Fruit fly (Drosophila melanogaster) whole organism, wandering third instar larva: ENCODE measurements around the gene CG9902.

ENCODE experiments used
- CG32264 ChIP-seq: fragments of 200-800 bp; sonication (Bioruptor generic); optimal IDR thresholded peaks from 2 replicates; lab custom pipeline; 2016; ENCODE audit warnings: missing biosample characterization, missing genetic modification characterization
- CG9705 ChIP-seq: fragments of 200-800 bp; sonication (Bioruptor generic); optimal IDR thresholded peaks from 2 replicates; lab custom pipeline; 2018; ENCODE audit warnings: missing biosample characterization, mild to moderate bottlenecking, missing genetic modification characterization
- CrebA ChIP-seq: fragments of 200-800 bp; sonication (Bioruptor generic); optimal IDR thresholded peaks from 2 replicates; lab custom pipeline; 2016; ENCODE audit warnings: missing biosample characterization, mild to moderate bottlenecking, missing genetic modification characterization, borderline replicate concordance
- Dfd ChIP-seq: fragments of >200 bp; optimal IDR thresholded peaks from 2 replicates; lab custom pipeline; 2017; ENCODE audit warnings: missing biosample characterization, missing genetic modification characterization
- Dif ChIP-seq: fragments of 200-275, 200-300 bp; sonication (Bioruptor generic); optimal IDR thresholded peaks from 2 replicates; lab custom pipeline; 2018; ENCODE audit warnings: missing biosample characterization, missing genetic modification characterization; ENCODE audit not compliant: partially characterized antibody
- GATAd ChIP-seq: sonication (Bioruptor generic); optimal IDR thresholded peaks from 2 replicates; lab custom pipeline; 2016; ENCODE audit warnings: missing biosample characterization, missing genetic modification characterization
- HLH106 ChIP-seq: fragments of 200-800 bp; optimal IDR thresholded peaks from 3 replicates; lab custom pipeline; 2019; ENCODE audit warnings: missing biosample characterization, mild to moderate bottlenecking, missing genetic modification characterization, moderate library complexity
- Hnf4 ChIP-seq: fragments of 200-800 bp; sonication (Bioruptor generic); optimal IDR thresholded peaks from 2 replicates; lab custom pipeline; 2016; ENCODE audit warnings: missing biosample characterization, mild to moderate bottlenecking, missing genetic modification characterization
- Hr78 ChIP-seq: fragments of >200 bp; optimal IDR thresholded peaks from 2 replicates; lab custom pipeline; 2017; ENCODE audit warnings: missing biosample characterization, missing genetic modification characterization
- Hr83 ChIP-seq: fragments of 200-300 bp; sonication (Bioruptor generic); optimal IDR thresholded peaks from 2 replicates; lab custom pipeline; 2016; ENCODE audit warnings: missing biosample characterization, mild to moderate bottlenecking, missing genetic modification characterization, moderate library complexity; ENCODE audit not compliant: poor library complexity, severe bottlenecking
- Jra ChIP-seq: sonication (Bioruptor generic); optimal IDR thresholded peaks from 2 replicates; lab custom pipeline; 2016; ENCODE audit warnings: missing biosample characterization, missing genetic modification characterization
- Mio ChIP-seq: sonication (Bioruptor generic); optimal IDR thresholded peaks from 2 replicates; lab custom pipeline; 2016; ENCODE audit warnings: missing biosample characterization, missing genetic modification characterization
- Myc ChIP-seq: fragments of >200 bp; optimal IDR thresholded peaks from 2 replicates; lab custom pipeline; 2017
- N ChIP-seq: fragments of >200 bp; optimal IDR thresholded peaks from 2 replicates; lab custom pipeline; 2018; ENCODE audit warnings: missing biosample characterization, missing external identifiers, missing genetic modification characterization
- OdsH ChIP-seq: fragments of 200-800 bp; sonication (Bioruptor generic); optimal IDR thresholded peaks from 2 replicates; lab custom pipeline; 2016; ENCODE audit warnings: missing biosample characterization, mild to moderate bottlenecking, missing genetic modification characterization
- Rel ChIP-seq, 2 experiments: fragments of 200-800 bp; sonication (Bioruptor generic) in 1 of 2; optimal IDR thresholded peaks; 2 replicates in 1 of 2; 3 replicates in 1 of 2; lab custom pipeline; 2016 to 2019; ENCODE audit warnings: mild to moderate bottlenecking in 2 of 2, missing biosample characterization in 2 of 2, missing genetic modification characterization in 2 of 2, moderate library complexity in 1 of 2
- Sp1 ChIP-seq: fragments of 200-800 bp; sonication (Bioruptor generic); optimal IDR thresholded peaks from 3 replicates; lab custom pipeline; 2019; ENCODE audit warnings: missing biosample characterization, mild to moderate bottlenecking, missing genetic modification characterization, moderate library complexity
- Vsx2 ChIP-seq: fragments of 200-300, 225-300 bp; sonication (Bioruptor generic); optimal IDR thresholded peaks from 2 replicates; lab custom pipeline; 2018; ENCODE audit warnings: missing biosample characterization, missing genetic modification characterization; ENCODE audit not compliant: partially characterized antibody
- br ChIP-seq: fragments of 200-800 bp; sonication (Bioruptor generic); optimal IDR thresholded peaks from 2 replicates; lab custom pipeline; 2016; ENCODE audit warnings: missing biosample characterization, missing genetic modification characterization
- brk ChIP-seq: fragments of 200-800 bp; sonication (Bioruptor generic); optimal IDR thresholded peaks from 2 replicates; lab custom pipeline; 2016; ENCODE audit warnings: missing biosample characterization, mild to moderate bottlenecking, missing genetic modification characterization
- dl ChIP-seq, 2 experiments: fragments of 175-275, 200-275 bp in 1 of 2; fragments of 200-275 bp in 1 of 2; sonication (Bioruptor generic); optimal IDR thresholded peaks; lab custom pipeline; 2018; ENCODE audit warnings: mild to moderate bottlenecking in 2 of 2, missing biosample characterization in 2 of 2, missing genetic modification characterization in 2 of 2, moderate library complexity in 2 of 2; ENCODE audit not compliant: partially characterized antibody in 2 of 2, insufficient read depth in 1 of 2
- dmrt93B ChIP-seq: fragments of 200-800 bp; sonication (Bioruptor generic); optimal IDR thresholded peaks from 2 replicates; lab custom pipeline; 2018; ENCODE audit warnings: missing biosample characterization, mild to moderate bottlenecking, missing genetic modification characterization
- dsf ChIP-seq: sonication (Bioruptor generic); optimal IDR thresholded peaks from 2 replicates; lab custom pipeline; 2016; ENCODE audit warnings: missing biosample characterization, missing genetic modification characterization, borderline replicate concordance
- foxo ChIP-seq, 2 experiments: fragments of 200-800 bp; sonication (Bioruptor generic); optimal IDR thresholded peaks; 2 replicates in 1 of 2; 3 replicates in 1 of 2; lab custom pipeline; 2016 to 2017; ENCODE audit warnings: missing biosample characterization in 2 of 2, missing genetic modification characterization in 2 of 2
- fru ChIP-seq: fragments of 200-800 bp; sonication (Bioruptor generic); optimal IDR thresholded peaks from 3 replicates; lab custom pipeline; 2016; ENCODE audit warnings: missing biosample characterization, mild to moderate bottlenecking, missing genetic modification characterization
- h ChIP-seq: fragments of 200-800 bp; sonication (Bioruptor generic); optimal IDR thresholded peaks from 3 replicates; lab custom pipeline; 2016; ENCODE audit warnings: missing biosample characterization, mild to moderate bottlenecking, missing genetic modification characterization
- jim ChIP-seq: fragments of 175-275, 200-325 bp; sonication (Bioruptor generic); optimal IDR thresholded peaks from 2 replicates; lab custom pipeline; 2016; ENCODE audit warnings: missing biosample characterization, mild to moderate bottlenecking, missing genetic modification characterization
- lola ChIP-seq: fragments of >200 bp; optimal IDR thresholded peaks from 2 replicates; lab custom pipeline; 2017; ENCODE audit warnings: missing biosample characterization, missing genetic modification characterization
- pan ChIP-seq: fragments of >200 bp; optimal IDR thresholded peaks from 2 replicates; lab custom pipeline; 2017
- psq ChIP-seq: fragments of 200-800 bp; sonication (Bioruptor generic); optimal IDR thresholded peaks from 3 replicates; lab custom pipeline; 2017; ENCODE audit warnings: missing biosample characterization, mild to moderate bottlenecking, missing genetic modification characterization, moderate library complexity
- rgr ChIP-seq: fragments of 200-800 bp; sonication (Bioruptor generic); optimal IDR thresholded peaks from 3 replicates; lab custom pipeline; 2016; ENCODE audit warnings: missing biosample characterization, mild to moderate bottlenecking, missing genetic modification characterization
- sage ChIP-seq: fragments of 200-800 bp; sonication (Bioruptor generic); optimal IDR thresholded peaks from 2 replicates; lab custom pipeline; 2016; ENCODE audit warnings: missing biosample characterization, mild to moderate bottlenecking, missing genetic modification characterization
- sv ChIP-seq: fragments of 200-800 bp; sonication (Bioruptor generic); optimal IDR thresholded peaks from 3 replicates; lab custom pipeline; 2016; ENCODE audit warnings: missing biosample characterization, missing genetic modification characterization
- tai ChIP-seq: sonication (Bioruptor generic); optimal IDR thresholded peaks from 2 replicates; lab custom pipeline; 2016; ENCODE audit warnings: missing biosample characterization, missing genetic modification characterization
- usp ChIP-seq: fragments of >200 bp; optimal IDR thresholded peaks from 2 replicates; lab custom pipeline; 2017; ENCODE audit warnings: missing biosample characterization, missing genetic modification characterization
- woc ChIP-seq: sonication (Bioruptor generic); optimal IDR thresholded peaks from 2 replicates; lab custom pipeline; 2016; ENCODE audit warnings: missing biosample characterization, mild to moderate bottlenecking, missing genetic modification characterization

The CG9902 gene

DNA sequence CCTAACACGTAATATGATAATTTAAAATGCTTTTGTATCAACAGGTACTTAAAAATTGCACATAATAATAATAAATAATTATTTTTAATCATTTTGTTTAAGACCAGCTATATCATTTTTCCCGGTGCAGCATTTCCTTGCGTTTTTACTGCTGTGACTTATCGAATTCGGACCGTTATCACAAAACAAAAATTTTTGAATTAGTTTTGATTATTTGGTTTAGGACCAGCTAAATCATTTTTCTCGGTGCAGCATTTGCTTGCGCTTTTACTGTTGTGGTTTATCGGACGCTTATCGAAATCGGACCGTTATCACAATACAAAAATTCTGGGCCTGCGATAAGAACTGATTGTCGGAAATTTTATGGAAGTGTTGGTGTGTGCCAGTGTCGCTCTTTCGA is 5.2 kb upstream of the CG9902 start (continued):
- no peak for TF ChIP-seq usp (GFP tag; lab: Kevin White, UChicago)
- TF ChIP-seq dsf (GFP tag; lab: Kevin White, UChicago) = no peak
- TF ChIP-seq Rel (GFP tag; optimal IDR thresholded peaks at IDR 0.05; lab: Kevin White, UChicago) = peak; percentile 12
- TF ChIP-seq Rel (tag; optimal IDR thresholded peaks at IDR 0.05; lab: Kevin White, UChicago) = no peak
- no peak for TF ChIP-seq Dif (GFP tag; lab: Kevin White, UChicago)
- no peak for TF ChIP-seq CrebA (GFP tag; lab: Kevin White, UChicago)
- TF ChIP-seq sv (GFP tag; lab: Kevin White, UChicago) = peak; percentile 78
- peak; percentile 75 for TF ChIP-seq HLH106 (tag; lab: Kevin White, UChicago)
- peak; percentile 4 for TF ChIP-seq CG32264 (GFP tag; lab: Kevin White, UChicago)
- peak; percentile 72 for TF ChIP-seq h (GFP tag; lab: Kevin White, UChicago)
- TF ChIP-seq Hr83 (GFP tag; lab: Kevin White, UChicago) = peak; percentile 36
- TF ChIP-seq GATAd (GFP tag; lab: Kevin White, UChicago) = peak; percentile 79
- TF ChIP-seq, all 38 proteins: peak for 20

- TF ChIP-seq Sp1 (GFP tag; lab: Kevin White, UChicago) (peak; percentile 43), Rel (GFP tag; optimal IDR thresholded peaks at IDR 0.05; lab: Kevin White, UChicago) (no peak), Rel (tag; optimal IDR thresholded peaks at IDR 0.05; lab: Kevin White, UChicago) (peak; percentile 51), foxo (GFP tag; optimal IDR thresholded peaks at IDR 0.05; lab: Kevin White, UChicago) (peak in 1 of 2 experiments; percentile 30), fru (GFP tag; lab: Kevin White, UChicago) (peak; percentile 51), br (GFP tag; lab: Kevin White, UChicago) (no peak), dsf (GFP tag; lab: Kevin White, UChicago) (no peak), OdsH (peak; percentile 13), HLH106 (tag; lab: Kevin White, UChicago) (peak; percentile 61), psq (peak; percentile 23)
- TF ChIP-seq, all 38 proteins: peak for 7
These were observed 6.4 kb downstream of the CG9902 start, which contains the start of gene CG9903 for dm6 chrX:16540802-16541346. Gene CG9903, minus strand, starts transcription at chrX:16540852.

dm6 chrX:16533046-16533496 is 14.2 kb downstream of the CG9902 start, which contains the start of gene para:
Gene para, minus strand, starts transcription at chrX:16533096.
- TF ChIP-seq tai (no peak), dmrt93B (GFP tag; lab: Kevin White, UChicago) (no peak), Jra (GFP tag; lab: Kevin White, UChicago) (no peak), Vsx2 (no peak), CrebA (GFP tag; lab: Kevin White, UChicago) (no peak)

dm6 chrX:16527203-16527602 is 20.1 kb downstream of the CG9902 start:
- TF ChIP-seq brk = no peak
- no peak for TF ChIP-seq Hnf4 (GFP tag; lab: Kevin White, UChicago)
- TF ChIP-seq tai = no peak
- TF ChIP-seq N (GFP tag; lab: Kevin White, UChicago) = no peak
- peak; percentile 59 for TF ChIP-seq Dfd (GFP tag; lab: Kevin White, UChicago)
- no peak for TF ChIP-seq woc (GFP tag; lab: Kevin White, UChicago)
- TF ChIP-seq, all 38 proteins: peak for 1

DNA sequence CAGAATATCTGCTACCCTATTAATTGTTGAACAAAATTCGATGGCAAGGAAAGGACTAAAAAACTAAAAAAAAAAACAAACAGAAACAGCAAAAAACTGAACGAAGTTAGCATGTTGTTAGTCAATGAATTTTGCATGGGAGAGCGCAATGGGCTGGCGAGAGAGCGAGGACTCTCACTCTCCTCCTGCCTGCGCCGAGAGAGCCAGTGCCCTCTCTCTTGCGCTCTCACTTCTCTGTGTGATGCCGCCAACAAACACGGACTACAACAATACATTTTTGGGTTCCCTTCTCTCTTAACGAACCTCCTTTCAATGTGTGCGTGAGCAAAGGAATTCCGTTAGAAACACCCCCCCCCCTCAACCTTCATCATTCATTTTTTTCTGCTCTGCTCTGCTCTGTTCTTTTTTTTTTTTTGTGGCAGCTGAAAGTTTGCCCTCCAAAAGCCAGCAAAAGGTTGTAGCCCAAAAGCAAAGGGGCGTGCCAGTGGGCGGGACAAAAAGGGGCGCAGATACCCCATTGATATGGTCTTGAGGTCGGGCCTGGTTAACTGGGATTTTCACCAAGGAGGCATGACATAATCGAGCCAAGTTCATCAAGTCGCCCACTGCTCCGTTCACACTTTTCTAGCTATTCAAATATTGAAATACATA is 21.1 kb downstream of the CG9902 start:
- TF ChIP-seq Myc (lab: Kevin White, UChicago) (no peak), jim (GFP tag; lab: Kevin White, UChicago) (no peak), GATAd (GFP tag; lab: Kevin White, UChicago) (no peak), OdsH (no peak), sage (no peak), CG9705 (GFP tag; lab: Kevin White, UChicago) (no peak), br (GFP tag; lab: Kevin White, UChicago) (no peak), Hr78 (GFP tag; lab: Kevin White, UChicago) (no peak), dl (GFP tag; optimal IDR thresholded peaks at IDR 0.05; lab: Kevin White, UChicago; ENCODE audit: insufficient read depth in 1 of 2, partially characterized antibody in 2 of 2) (peak in 1 of 2 experiments; percentile 56), pan (lab: Kevin White, UChicago) (no peak), brk (no peak), rgr (GFP tag; lab: Kevin White, UChicago) (no peak), Mio (no peak), Dfd (GFP tag; lab: Kevin White, UChicago) (peak; percentile 55), dsf (GFP tag; lab: Kevin White, UChicago) (no peak), Rel (GFP tag; optimal IDR thresholded peaks at IDR 0.05; lab: Kevin White, UChicago) (no peak), Rel (tag; optimal IDR thresholded peaks at IDR 0.05; lab: Kevin White, UChicago) (no peak), lola (GFP tag; lab: Kevin White, UChicago) (no peak), usp (GFP tag; lab: Kevin White, UChicago) (no peak), Dif (GFP tag; lab: Kevin White, UChicago) (peak; percentile 62)
- TF ChIP-seq, all 38 proteins: peak for 3
